Fruit fly (Drosophila melanogaster): ENCODE measurements around the gene ush.

Gene ush

DNA sequence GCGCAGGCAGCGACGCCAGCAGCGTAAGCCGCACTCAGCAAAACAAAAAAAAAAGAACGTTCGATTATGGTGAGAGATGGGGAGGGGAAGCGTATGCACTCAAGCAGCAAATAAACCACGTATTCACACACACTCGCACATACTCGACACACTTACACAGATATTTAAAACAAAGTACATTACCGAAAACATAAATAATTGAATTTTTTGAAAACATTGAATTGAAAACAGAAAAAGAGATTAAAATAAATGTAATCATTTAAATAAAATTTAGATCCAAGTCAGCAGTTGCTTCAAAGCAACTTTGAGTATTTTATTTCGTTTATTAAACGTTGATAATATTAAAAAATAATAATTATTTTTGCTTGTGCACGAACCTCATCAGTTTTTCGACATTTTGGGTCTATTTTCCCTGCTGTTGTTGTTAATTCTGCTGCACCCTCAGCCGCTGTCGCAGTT is 5.0 kb upstream of the ush start (continued):
- TF ChIP-seq HLHmδ (GFP tag; optimal IDR thresholded peaks at IDR 0.05) (no peak), CG7357 (GFP tag; IDR thresholded peaks at IDR 0.05) (peak; percentile 55; the same call in 1 of the 3 replicates), tna (GFP tag; IDR thresholded peaks at IDR 0.05; ENCODE audit: partially characterized antibody) (no peak), CG7745 (tag; optimal IDR thresholded peaks at IDR 0.05) (no peak), Pdp1 (GFP tag; optimal IDR thresholded peaks at IDR 0.05) (no peak), Abd-B (GFP tag; optimal IDR thresholded peaks at IDR 0.05) (peak; percentile 52), Deaf1 (tag; optimal IDR thresholded peaks at IDR 0.05) (no peak), ap (GFP tag; IDR thresholded peaks at IDR 0.05) (no peak), wdn (GFP tag; IDR thresholded peaks at IDR 0.05) (no peak), CG15696 (tag; optimal IDR thresholded peaks at IDR 0.05) (no peak), cad (GFP tag; optimal IDR thresholded peaks at IDR 0.05) (no peak), lbe (GFP tag; optimal IDR thresholded peaks at IDR 0.05) (peak; percentile 61), CG32772 (GFP tag; IDR thresholded peaks at IDR 0.05) (no peak), Hey (tag; optimal IDR thresholded peaks at IDR 0.05) (no peak), kay (GFP tag; optimal IDR thresholded peaks at IDR 0.05) (no peak), CG15269 (tag; optimal IDR thresholded peaks at IDR 0.05) (peak; percentile 80), gce (GFP tag; IDR thresholded peaks at IDR 0.05) (no peak), crc (GFP tag; optimal IDR thresholded peaks at IDR 0.05) (no peak), CG2889 (GFP tag; IDR thresholded peaks at IDR 0.05) (no peak), Myb (GFP tag; optimal IDR thresholded peaks at IDR 0.05) (no peak), YL-1 (GFP tag; optimal IDR thresholded peaks at IDR 0.05) (peak; percentile 33), Meics (GFP tag; optimal IDR thresholded peaks at IDR 0.05) (peak; percentile 64), chinmo (GFP tag; IDR thresholded peaks at IDR 0.05; ENCODE audit: partially characterized antibody) (peak; percentile 64; the same call in 2 of the 4 replicates), CG13894 (tag; optimal IDR thresholded peaks at IDR 0.05) (no peak), pan (optimal IDR thresholded peaks at IDR 0.05) (no peak), pan (GFP tag; optimal IDR thresholded peaks at IDR 0.05 in 1 of 2, IDR thresholded peaks at IDR 0.05 in 1 of 2) (no peak), H2.0 (GFP tag; IDR thresholded peaks at IDR 0.05) (no peak), CG7839 (tag; optimal IDR thresholded peaks at IDR 0.05) (peak; percentile 76), hbn (GFP tag; IDR thresholded peaks at IDR 0.05; ENCODE audit: partially characterized antibody) (no peak), ab (GFP tag; optimal IDR thresholded peaks at IDR 0.05) (no peak), seq (GFP tag; IDR thresholded peaks at IDR 0.05) (no peak), dati (GFP tag; IDR thresholded peaks at IDR 0.05) (no peak), nom (GFP tag; optimal IDR thresholded peaks at IDR 0.05) (no peak), CG5180 (GFP tag; optimal IDR thresholded peaks at IDR 0.05) (no peak), sc (optimal IDR thresholded peaks at IDR 0.05) (no peak), sc (GFP tag; optimal IDR thresholded peaks at IDR 0.05) (peak; percentile 19), Max (GFP tag; optimal IDR thresholded peaks at IDR 0.05) (peak; percentile 22), wek (GFP tag; optimal IDR thresholded peaks at IDR 0.05) (no peak), Ets65A (GFP tag) (no peak), maf-S (GFP tag; optimal IDR thresholded peaks at IDR 0.05) (no peak), CG13296 (GFP tag; optimal IDR thresholded peaks at IDR 0.05) (peak; percentile 28), CG6654 (GFP tag; optimal IDR thresholded peaks at IDR 0.05) (peak; percentile 27), slou (GFP tag; optimal IDR thresholded peaks at IDR 0.05) (peak; percentile 64), lola (GFP tag; optimal IDR thresholded peaks at IDR 0.05) (peak in 2 of 3 experiments; percentile 27 to 31), CG30431 (GFP tag; optimal IDR thresholded peaks at IDR 0.05) (no peak), Mrtf (GFP tag; IDR thresholded peaks at IDR 0.05) (no peak), CG8765 (GFP tag; IDR thresholded peaks at IDR 0.05) (no peak), CG18476 (GFP tag; optimal IDR thresholded peaks at IDR 0.05) (no peak), CG4730 (GFP tag; IDR thresholded peaks at IDR 0.05) (no peak), fu2 (GFP tag; optimal IDR thresholded peaks at IDR 0.05) (no peak), CG2120 (GFP tag; optimal IDR thresholded peaks at IDR 0.05) (no peak), CG3838 (GFP tag; optimal IDR thresholded peaks at IDR 0.05) (no peak)

Measured in whole organism, embryonic.